Worm (Caenorhabditis elegans) whole organism, L1 larva: ENCODE data around the gene F13H10.3.
"Not testable (repeated sequence)": the region's sequence is repeated elsewhere in the genome, so short reads cannot be mapped to it uniquely, and the experiment has no call there.

Source experiments
- C16A3.4 ChIP-seq: fragments of 150-350 bp; optimal IDR thresholded peaks from 2 replicates; lab custom pipeline; 2014; ENCODE audit warnings: missing biosample characterization, missing genetic modification characterization
- Y116A8C.19 ChIP-seq: sonication (generic microtip); optimal IDR thresholded peaks from 2 replicates; lab custom pipeline; 2016; ENCODE audit warnings: missing compliant biosample characterization, missing genetic modification characterization, borderline replicate concordance
- aha-1 ChIP-seq: fragments of 150-350 bp; optimal IDR thresholded peaks from 2 replicates; lab custom pipeline; 2014; ENCODE audit warnings: missing biosample characterization, missing genetic modification characterization
- blmp-1 ChIP-seq: fragments of 150-350 bp; optimal IDR thresholded peaks from 2 replicates; lab custom pipeline; 2014; ENCODE audit warnings: missing biosample characterization, missing genetic modification characterization
- ceh-63 ChIP-seq: fragments of 200-800 bp; sonication (Bioruptor generic); optimal IDR thresholded peaks from 2 replicates; lab custom pipeline; 2018; ENCODE audit warnings: mild to moderate bottlenecking, missing genetic modification characterization, missing compliant biosample characterization
- ceh-8 ChIP-seq: fragments of 200-800 bp; sonication (Bioruptor generic); optimal IDR thresholded peaks from 2 replicates; lab custom pipeline; 2018; ENCODE audit warnings: mild to moderate bottlenecking, missing genetic modification characterization, moderate library complexity, missing compliant biosample characterization
- ceh-90 ChIP-seq: sonication (generic microtip); optimal IDR thresholded peaks from 2 replicates; lab custom pipeline; 2016; ENCODE audit warnings: missing genetic modification characterization, missing compliant biosample characterization
- dpl-1 ChIP-seq, 3 experiments: fragments of 150-350 bp in 2 of 3; sonication (generic microtip) in 1 of 3; optimal IDR thresholded peaks; 2 replicates each; lab custom pipeline; 2014 to 2017; ENCODE audit warnings: missing biosample characterization in 3 of 3, missing genetic modification characterization in 3 of 3, missing genetic modification reagents in 3 of 3
- dsc-1 ChIP-seq: sonication (generic microtip); optimal IDR thresholded peaks from 2 replicates; lab custom pipeline; 2016; ENCODE audit warnings: mild to moderate bottlenecking, missing genetic modification characterization, missing compliant biosample characterization
- efl-1 ChIP-seq, 4 experiments: fragments of 150-350 bp; optimal IDR thresholded peaks in 3 of 4; peaks in 1 of 4; 1 replicate in 1 of 4; 2 replicates in 3 of 4; lab custom pipeline; 2014; ENCODE audit warnings: missing biosample characterization in 2 of 4, missing genetic modification characterization in 2 of 4, missing genetic modification reagents in 2 of 4
- efl-3 ChIP-seq: fragments of 200-800 bp; sonication (Bioruptor generic); optimal IDR thresholded peaks from 2 replicates; lab custom pipeline; 2018; ENCODE audit warnings: mild to moderate bottlenecking, missing genetic modification characterization, missing compliant biosample characterization
- fkh-10 ChIP-seq: sonication (generic microtip); optimal IDR thresholded peaks from 2 replicates; lab custom pipeline; 2017; ENCODE audit warnings: missing biosample characterization, missing genetic modification reagents, missing genetic modification characterization
- fkh-4 ChIP-seq: sonication (generic microtip); optimal IDR thresholded peaks from 2 replicates; lab custom pipeline; 2016; ENCODE audit warnings: missing compliant biosample characterization, missing genetic modification characterization, borderline replicate concordance
- fkh-8 ChIP-seq: sonication (generic microtip); optimal IDR thresholded peaks from 2 replicates; lab custom pipeline; 2016; ENCODE audit warnings: mild to moderate bottlenecking, missing genetic modification characterization, missing compliant biosample characterization
- grh-1 ChIP-seq: fragments of 200-800 bp; sonication (Bioruptor generic); IDR thresholded peaks from 2 replicates; pipeline ENCODE4 v1.3.6; 2022; ENCODE audit warnings: missing genetic modification reagents, missing genetic modification characterization, missing compliant biosample characterization
- hpl-2 ChIP-seq: fragments of 150-350 bp; optimal IDR thresholded peaks from 2 replicates; lab custom pipeline; 2014; ENCODE audit warnings: missing biosample characterization, missing genetic modification reagents, missing genetic modification characterization
- jun-1 ChIP-seq: fragments of 150-350 bp; optimal IDR thresholded peaks from 2 replicates; lab custom pipeline; 2014; ENCODE audit warnings: missing biosample characterization, missing genetic modification reagents, missing genetic modification characterization
- lin-14 ChIP-seq: fragments of 200-800 bp; sonication (Bioruptor generic); optimal IDR thresholded peaks from 2 replicates; lab custom pipeline; 2018; ENCODE audit warnings: mild to moderate bottlenecking, missing genetic modification characterization, moderate library complexity, missing compliant biosample characterization
- lin-35 ChIP-seq, 2 experiments: fragments of 150-350 bp; optimal IDR thresholded peaks; 2 replicates each; lab custom pipeline; 2014; ENCODE audit warnings: missing biosample characterization in 2 of 2, missing genetic modification characterization in 2 of 2, missing genetic modification reagents in 2 of 2
- mep-1 ChIP-seq: fragments of 150-350 bp; optimal IDR thresholded peaks from 2 replicates; lab custom pipeline; 2014; ENCODE audit warnings: missing biosample characterization, missing genetic modification characterization
- nhr-12 ChIP-seq: sonication (generic microtip); optimal IDR thresholded peaks from 2 replicates; lab custom pipeline; 2017; ENCODE audit warnings: missing biosample characterization, missing genetic modification characterization
- nhr-19 ChIP-seq: fragments of 200-800 bp; sonication (Bioruptor generic); conservative IDR thresholded peaks from 2 replicates; pipeline ENCODE4 v1.3.6; 2022; ENCODE audit warnings: missing genetic modification characterization, missing compliant biosample characterization
- nhr-20 ChIP-seq: sonication (generic microtip); optimal IDR thresholded peaks from 2 replicates; lab custom pipeline; 2016; ENCODE audit warnings: mild to moderate bottlenecking, missing genetic modification characterization, missing compliant biosample characterization
- nhr-28 ChIP-seq: fragments of 150-350 bp; optimal IDR thresholded peaks from 2 replicates; lab custom pipeline; 2014; ENCODE audit warnings: missing biosample characterization, missing genetic modification characterization
- nhr-76 ChIP-seq: sonication (generic microtip); optimal IDR thresholded peaks from 2 replicates; lab custom pipeline; 2017; ENCODE audit warnings: missing biosample characterization, missing genetic modification characterization
- nhr-85 ChIP-seq: sonication (generic microtip); peaks from one replicate; lab custom pipeline; 2016; ENCODE audit warnings: missing genetic modification characterization, inconsistent platforms, missing compliant biosample characterization
- nhr-90 ChIP-seq: sonication (generic microtip); optimal IDR thresholded peaks from 2 replicates; lab custom pipeline; 2016; ENCODE audit warnings: mild to moderate bottlenecking, missing genetic modification characterization, missing compliant biosample characterization; ENCODE audit not compliant: poor library complexity
- pax-3 ChIP-seq: fragments of 200-800 bp; sonication (Bioruptor generic); optimal IDR thresholded peaks from 2 replicates; lab custom pipeline; 2018; ENCODE audit warnings: mild to moderate bottlenecking, missing genetic modification characterization, moderate library complexity, missing compliant biosample characterization
- rnt-1 ChIP-seq: sonication (generic microtip); optimal IDR thresholded peaks from 2 replicates; lab custom pipeline; 2016; ENCODE audit warnings: mild to moderate bottlenecking, missing genetic modification characterization, moderate library complexity, missing compliant biosample characterization
- skn-1 ChIP-seq: fragments of 150-350 bp; optimal IDR thresholded peaks from 2 replicates; lab custom pipeline; 2014; ENCODE audit warnings: missing biosample characterization, missing genetic modification characterization
- sox-4 ChIP-seq: sonication (generic microtip); optimal IDR thresholded peaks from 2 replicates; lab custom pipeline; 2016; ENCODE audit warnings: missing genetic modification characterization, missing compliant biosample characterization
- sptf-1 ChIP-seq: fragments of 150-350 bp; optimal IDR thresholded peaks from 2 replicates; lab custom pipeline; 2014; ENCODE audit warnings: missing biosample characterization, missing genetic modification characterization
- sup-37 ChIP-seq: fragments of 200-800 bp; sonication (Bioruptor generic); optimal IDR thresholded peaks from 2 replicates; lab custom pipeline; 2018; ENCODE audit warnings: mild to moderate bottlenecking, missing genetic modification characterization, missing compliant biosample characterization
- swsn-7 ChIP-seq: sonication (generic microtip); optimal IDR thresholded peaks from 2 replicates; lab custom pipeline; 2016; ENCODE audit warnings: missing genetic modification characterization, missing compliant biosample characterization
- tbx-2 ChIP-seq: sonication (generic microtip); optimal IDR thresholded peaks from 2 replicates; lab custom pipeline; 2016; ENCODE audit warnings: missing genetic modification characterization, missing compliant biosample characterization
- tlp-1 ChIP-seq: fragments of 150-350 bp; optimal IDR thresholded peaks from 2 replicates; lab custom pipeline; 2014; ENCODE audit warnings: missing biosample characterization, missing genetic modification characterization
- unc-130 ChIP-seq: fragments of 150-350 bp; optimal IDR thresholded peaks from 2 replicates; lab custom pipeline; 2017; ENCODE audit warnings: missing biosample characterization, missing genetic modification characterization, inconsistent platforms
- unc-86 ChIP-seq: sonication (generic microtip); optimal IDR thresholded peaks from 2 replicates; lab custom pipeline; 2016; ENCODE audit warnings: missing genetic modification characterization, missing compliant biosample characterization
- unc-98 ChIP-seq: fragments of 200-800 bp; sonication (Bioruptor generic); IDR thresholded peaks from 2 replicates; pipeline ENCODE4 v1.3.6; 2022; ENCODE audit warnings: missing genetic modification characterization, missing compliant biosample characterization
- vab-15 ChIP-seq: sonication (generic microtip); optimal IDR thresholded peaks from 2 replicates; lab custom pipeline; 2017; ENCODE audit warnings: missing genotype, mild to moderate bottlenecking, missing genetic modification characterization, missing compliant biosample characterization
- xbp-1 ChIP-seq: sonication (generic microtip); optimal IDR thresholded peaks from 2 replicates; lab custom pipeline; 2016; ENCODE audit warnings: missing genetic modification characterization, missing compliant biosample characterization
- zag-1 ChIP-seq: fragments of 150-350 bp; optimal IDR thresholded peaks from 2 replicates; lab custom pipeline; 2014; ENCODE audit warnings: missing biosample characterization, missing genetic modification characterization
- zip-4 ChIP-seq: fragments of 200-800 bp; sonication (Bioruptor generic); optimal IDR thresholded peaks from 2 replicates; lab custom pipeline; 2018; ENCODE audit warnings: mild to moderate bottlenecking, missing genetic modification characterization, moderate library complexity, missing compliant biosample characterization

Gene F13H10.3

DNA sequence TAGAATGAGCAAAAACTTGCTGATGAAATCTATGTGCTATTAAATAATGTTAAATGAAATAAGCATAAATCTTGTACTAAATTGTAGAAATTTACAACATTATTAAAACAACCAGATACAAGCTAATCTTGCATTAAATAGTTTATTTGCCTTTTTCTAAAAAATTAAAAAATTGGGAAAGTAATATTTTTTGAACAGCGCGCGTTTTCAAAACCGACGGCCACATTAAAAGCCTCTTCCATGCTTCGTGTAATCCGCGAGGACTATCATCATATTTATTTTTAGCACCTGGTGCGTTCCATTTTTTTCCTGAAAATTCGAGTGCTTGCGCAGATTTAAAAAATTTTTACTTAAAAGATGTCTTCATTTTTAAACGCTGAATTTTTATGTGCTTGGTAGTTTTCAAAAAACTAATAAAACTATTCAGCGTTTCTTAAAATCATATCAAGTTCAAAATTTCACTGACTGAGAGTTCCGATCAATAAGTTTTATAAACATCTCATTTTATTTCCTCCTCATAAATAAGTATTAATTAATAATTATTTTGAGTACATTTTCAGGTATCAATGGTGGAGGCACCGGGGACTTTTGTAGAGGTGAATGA is 28.3 kb downstream of the F13H10.3 start, which contains the start of gene Y43E12A.3:
TSS of gene Y43E12A.3 (plus strand) at position 554 of the 604 bp plus-strand sequence.
- TF ChIP-seq sup-37 (GFP tag; lab: Kevin White, UChicago); hpl-2 (GFP tag; lab: Kevin White, UChicago); unc-98: not testable (repeated sequence)

DNA sequence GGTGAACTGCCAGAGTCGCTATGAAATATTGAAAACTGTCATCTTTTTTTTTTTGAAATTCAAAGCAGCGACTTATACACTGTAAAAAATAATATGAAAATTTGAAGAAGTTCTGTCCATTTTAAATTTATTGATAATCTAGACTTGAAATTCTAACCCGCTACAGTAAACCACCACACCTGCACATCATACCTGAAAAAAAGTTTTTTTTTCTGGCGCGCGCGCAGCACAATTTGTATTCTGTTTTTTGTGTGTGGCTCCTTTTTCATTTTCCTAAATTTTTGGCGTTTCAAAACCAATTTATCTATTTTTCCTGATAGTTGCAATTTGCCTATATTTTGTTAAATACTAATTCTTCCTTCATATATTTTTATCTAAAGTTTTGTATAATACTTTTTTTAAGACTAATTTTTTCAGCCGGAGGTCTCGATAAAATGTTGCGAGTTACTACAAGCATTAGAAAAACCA is 30.2 kb downstream of the F13H10.3 start, which contains the start of gene cyb-2.1:
TSS of gene cyb-2.1 (plus strand) at position 418 of the 468 bp plus-strand sequence.
- TF ChIP-seq unc-86 (tag; lab: Kevin White, UChicago), result no peak
- no peak for TF ChIP-seq C16A3.4
- no peak for TF ChIP-seq sup-37 (GFP tag; lab: Kevin White, UChicago)
- no peak for TF ChIP-seq sptf-1 (tag; lab: Kevin White, UChicago)
- TF ChIP-seq, all 84 proteins: peak for 0

DNA sequence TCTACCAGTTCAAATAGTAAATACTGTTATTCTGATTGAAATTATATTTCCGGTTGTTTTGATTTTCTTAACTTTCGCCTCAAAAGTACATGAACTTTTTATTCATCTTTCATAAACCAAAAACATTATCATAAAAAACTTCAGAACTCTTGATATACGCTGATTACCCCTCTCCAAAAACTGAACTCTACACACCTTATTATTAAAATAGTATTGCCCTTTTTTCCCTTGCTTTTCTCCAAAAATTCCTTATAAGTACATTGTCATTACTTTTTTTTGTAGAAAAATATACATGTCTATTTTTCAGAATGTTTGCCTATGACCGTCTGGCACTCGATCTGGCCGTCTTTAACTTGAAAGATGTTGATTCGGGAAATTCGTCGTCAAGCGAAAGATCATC is 34.0 kb downstream of the F13H10.3 start, which contains the start of gene Y43E12A.2:
TSS of gene Y43E12A.2 (plus strand) at position 301 of the 400 bp plus-strand sequence.
- no peak for TF ChIP-seq skn-1 (tag; lab: Kevin White, UChicago)
- TF ChIP-seq pax-3, result no peak
- TF ChIP-seq fkh-8 (tag; lab: Kevin White, UChicago), result no peak
- no peak for TF ChIP-seq ceh-8
- no peak for TF ChIP-seq xbp-1 (tag; lab: Kevin White, UChicago)
- no peak for TF ChIP-seq Y116A8C.19 (tag; lab: Kevin White, UChicago)
- TF ChIP-seq nhr-90, result no peak
- no peak for TF ChIP-seq zip-4 (GFP tag; lab: Kevin White, UChicago)
- no peak for TF ChIP-seq nhr-28 (tag; lab: Kevin White, UChicago)
- no peak for TF ChIP-seq dpl-1 (GFP tag; optimal IDR thresholded peaks at IDR 0.05; lab: Kevin White, UChicago)
- TF ChIP-seq nhr-76, result no peak
- no peak for TF ChIP-seq nhr-19 (GFP tag; lab: Robert Waterston, UW)
- TF ChIP-seq sox-4 (tag; lab: Kevin White, UChicago), result no peak
- TF ChIP-seq vab-15 (tag; lab: Kevin White, UChicago), result no peak
- TF ChIP-seq mep-1 (tag; lab: Kevin White, UChicago), result no peak
- no peak for TF ChIP-seq zag-1
- no peak for TF ChIP-seq unc-130 (tag; lab: Kevin White, UChicago)
- TF ChIP-seq, all 84 proteins: peak for 0

DNA sequence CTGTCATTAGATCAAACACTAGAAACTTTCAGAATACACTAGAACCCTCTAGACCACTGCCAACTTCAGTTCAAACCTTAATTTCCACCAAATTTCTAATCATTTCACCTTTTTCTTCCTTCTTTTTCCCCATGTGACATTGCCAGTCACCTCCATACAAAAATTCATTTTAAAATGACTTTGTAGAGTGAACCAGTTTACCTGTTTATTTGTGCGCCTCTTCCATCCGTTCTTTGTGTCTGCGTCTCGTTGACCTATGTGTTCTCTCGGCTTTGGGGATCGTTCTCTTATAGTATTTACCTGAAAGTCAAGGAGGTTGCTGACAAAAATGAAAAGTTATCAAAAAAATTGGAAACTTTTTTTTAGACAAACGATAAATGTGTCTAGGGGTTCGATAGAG is 35.1 kb downstream of the F13H10.3 start:
- TF ChIP-seq lin-14 (GFP tag; lab: Kevin White, UChicago), result peak; percentile 62
- no peak for TF ChIP-seq tbx-2
- TF ChIP-seq blmp-1 (tag; lab: Kevin White, UChicago), result peak; percentile 20
- TF ChIP-seq lin-35 (GFP tag; optimal IDR thresholded peaks at IDR 0.05; lab: Kevin White, UChicago), result peak in 1 of 2 experiments; percentile 49
- TF ChIP-seq mep-1 (tag; lab: Kevin White, UChicago), result peak; percentile 6
- no peak for TF ChIP-seq efl-1 (optimal IDR thresholded peaks at IDR 0.05; lab: Kevin White, UChicago)
- peak in 1 of 2 experiments; percentile 2 for TF ChIP-seq efl-1 (GFP tag; optimal IDR thresholded peaks at IDR 0.05 in 1 of 2; lab: Kevin White, UChicago)
- peak; percentile 14 for TF ChIP-seq nhr-20 (tag; lab: Kevin White, UChicago)
- TF ChIP-seq aha-1, result no peak
- TF ChIP-seq grh-1, result 0 out of 2 replicates have a peak, but pooled peaks have one; percentile 23
- peak; percentile 73 for TF ChIP-seq nhr-85 (tag; lab: Kevin White, UChicago)

DNA sequence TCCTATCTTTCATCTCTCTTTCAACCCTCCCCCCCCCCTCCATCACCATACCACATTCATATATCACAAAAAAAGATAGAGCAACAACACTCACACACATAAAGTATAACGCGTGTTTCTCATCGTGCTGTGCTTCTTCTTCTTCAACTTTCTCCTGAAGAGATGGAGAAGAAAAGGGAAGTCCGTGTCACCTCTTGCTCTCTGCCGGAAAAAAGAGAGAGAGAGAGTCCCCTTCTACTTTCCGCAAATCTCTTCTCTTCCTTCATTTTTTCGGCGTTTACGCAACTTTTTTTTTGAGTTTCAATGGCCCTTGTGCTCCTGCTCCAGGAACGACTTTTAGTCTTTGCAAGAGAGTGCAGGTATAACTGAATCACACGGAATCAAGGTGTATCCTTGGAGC is 36.1 kb downstream of the F13H10.3 start:
- TF ChIP-seq nhr-20 (tag; lab: Kevin White, UChicago) (no peak), dsc-1 (peak; percentile 11), tlp-1 (no peak), ceh-63 (no peak), efl-3 (GFP tag; lab: Kevin White, UChicago) (no peak), lin-14 (GFP tag; lab: Kevin White, UChicago) (peak; percentile 85), skn-1 (tag; lab: Kevin White, UChicago) (no peak), blmp-1 (tag; lab: Kevin White, UChicago) (no peak), sptf-1 (tag; lab: Kevin White, UChicago) (no peak), ceh-8 (no peak), unc-86 (tag; lab: Kevin White, UChicago) (no peak), rnt-1 (tag; lab: Kevin White, UChicago) (peak; percentile 43), ceh-90 (tag; lab: Kevin White, UChicago) (no peak), mep-1 (tag; lab: Kevin White, UChicago) (no peak), swsn-7 (tag; lab: Kevin White, UChicago) (peak; percentile 8), fkh-4 (no peak), C16A3.4 (no peak), jun-1 (tag; lab: Kevin White, UChicago) (no peak), fkh-10 (GFP tag; lab: Kevin White, UChicago) (peak; percentile 88), nhr-12 (no peak)
